Worm (Caenorhabditis elegans): ENCODE data around the gene smap-1.

ce11 chrIII:10769693-10770092 lies 30.1 kb upstream of the smap-1 start:
- TF ChIP-seq aly-2 (tag; optimal IDR thresholded peaks at IDR 0.05) (no peak), unc-130 (GFP tag; optimal IDR thresholded peaks at IDR 0.05) (no peak), php-3 (GFP tag; IDR thresholded peaks at IDR 0.05) (no peak), snpc-4 (tag; optimal IDR thresholded peaks at IDR 0.05) (no peak), T26A8.4 (GFP tag; IDR thresholded peaks at IDR 0.05) (no peak), ZK546.5 (tag; optimal IDR thresholded peaks at IDR 0.05) (no peak), ztf-11 (tag; optimal IDR thresholded peaks at IDR 0.05) (no peak), zag-1 (tag; optimal IDR thresholded peaks at IDR 0.05) (no peak), pha-4 (GFP tag; IDR thresholded peaks at IDR 0.05) (no peak), pha-4 (tag; optimal IDR thresholded peaks at IDR 0.05) (no peak), F37D6.2 (tag; optimal IDR thresholded peaks at IDR 0.05) (no peak), nhr-28 (tag; optimal IDR thresholded peaks at IDR 0.05) (no peak)

Measured in whole organism, L4 larva.